Worm (Caenorhabditis elegans) whole organism, L3 larva: Measurements from ENCODE around the gene F48B9.8.

ENCODE experiments used
- ZK546.5 ChIP-seq: sonication (generic microtip); optimal IDR thresholded peaks from 2 replicates; lab custom pipeline; 2017; ENCODE audit warnings: missing biosample characterization, missing genetic modification characterization
- aly-2 ChIP-seq: fragments of 150-350 bp; optimal IDR thresholded peaks from 2 replicates; lab custom pipeline; 2014; ENCODE audit warnings: missing biosample characterization, missing genetic modification characterization
- ama-1 ChIP-seq: fragments of 150-350 bp; optimal IDR thresholded peaks from 2 replicates; lab custom pipeline; 2018
- ceh-16 ChIP-seq: sonication (generic microtip); optimal IDR thresholded peaks from 2 replicates; lab custom pipeline; 2017; ENCODE audit warnings: missing biosample characterization, missing genetic modification characterization
- ceh-28 ChIP-seq: fragments of 150-350 bp; optimal IDR thresholded peaks from 2 replicates; lab custom pipeline; 2014; ENCODE audit warnings: missing biosample characterization, missing genetic modification reagents, missing genetic modification characterization
- ceh-82 ChIP-seq: fragments of 150-350 bp; optimal IDR thresholded peaks from 2 replicates; lab custom pipeline; 2014; ENCODE audit warnings: missing biosample characterization, missing genetic modification characterization
- ceh-9 ChIP-seq: sonication (generic microtip); optimal IDR thresholded peaks from 2 replicates; lab custom pipeline; 2018; ENCODE audit warnings: missing biosample characterization, missing genetic modification characterization
- daf-12 ChIP-seq: fragments of 150-350 bp; optimal IDR thresholded peaks from 2 replicates; lab custom pipeline; 2014; ENCODE audit warnings: missing biosample characterization, missing genetic modification reagents, missing genetic modification characterization
- egl-27 ChIP-seq: sonication (generic microtip); optimal IDR thresholded peaks from 4 replicates; lab custom pipeline; 2017; ENCODE audit warnings: missing biosample characterization, missing genetic modification reagents, missing genetic modification characterization
- egl-5 ChIP-seq: fragments of 150-350 bp; optimal IDR thresholded peaks from 2 replicates; lab custom pipeline; 2017; ENCODE audit warnings: missing biosample characterization, missing genetic modification reagents, missing genetic modification characterization, inconsistent platforms
- elt-1 ChIP-seq: fragments of 150-350 bp; optimal IDR thresholded peaks from 2 replicates; lab custom pipeline; 2014; ENCODE audit warnings: missing biosample characterization, missing genetic modification characterization
- elt-2 ChIP-seq: sonication (generic microtip); optimal IDR thresholded peaks from 2 replicates; lab custom pipeline; 2016; ENCODE audit warnings: missing genetic modification reagents, mild to moderate bottlenecking, missing genetic modification characterization, missing compliant biosample characterization
- elt-3 ChIP-seq, 3 experiments: fragments of 150-350 bp in 1 of 3; sonication (generic microtip) in 2 of 3; optimal IDR thresholded peaks; 2 replicates in 2 of 3; 4 replicates in 1 of 3; lab custom pipeline; 2014 to 2017; ENCODE audit warnings: missing biosample characterization in 3 of 3, missing genetic modification characterization in 3 of 3
- eor-1 ChIP-seq, 2 experiments: fragments of 150-350 bp; optimal IDR thresholded peaks; 2 replicates each; lab custom pipeline; 2014 to 2018; ENCODE audit warnings: missing biosample characterization in 2 of 2, missing genetic modification characterization in 2 of 2
- fkh-10 ChIP-seq: sonication (generic microtip); optimal IDR thresholded peaks from 2 replicates; lab custom pipeline; 2017; ENCODE audit warnings: missing biosample characterization, missing genetic modification reagents, missing genetic modification characterization
- fkh-2 ChIP-seq: fragments of 150-350 bp; optimal IDR thresholded peaks from 2 replicates; lab custom pipeline; 2014; ENCODE audit warnings: missing biosample characterization, missing genetic modification reagents, missing genetic modification characterization
- fos-1 ChIP-seq: fragments of 150-350 bp; optimal IDR thresholded peaks from 2 replicates; lab custom pipeline; 2014; ENCODE audit warnings: missing biosample characterization, missing genetic modification characterization
- hmg-11 ChIP-seq: sonication (generic microtip); optimal IDR thresholded peaks from 2 replicates; lab custom pipeline; 2016; ENCODE audit warnings: missing genetic modification characterization, missing compliant biosample characterization
- jun-1 ChIP-seq: fragments of 150-350 bp; optimal IDR thresholded peaks from 2 replicates; lab custom pipeline; 2014; ENCODE audit warnings: missing biosample characterization, missing genetic modification reagents, missing genetic modification characterization
- lin-39 ChIP-seq: fragments of 150-350 bp; optimal IDR thresholded peaks from 2 replicates; lab custom pipeline; 2018; ENCODE audit warnings: missing biosample characterization, missing genetic modification reagents, missing genetic modification characterization
- mdl-1 ChIP-seq: fragments of 150-350 bp; optimal IDR thresholded peaks from 2 replicates; lab custom pipeline; 2014; ENCODE audit warnings: missing biosample characterization, missing genetic modification characterization
- mml-1 ChIP-seq: fragments of 150-350 bp; sonication (generic microtip); optimal IDR thresholded peaks from 3 replicates; lab custom pipeline; 2014; ENCODE audit warnings: missing biosample characterization, missing genetic modification characterization
- nfya-1 ChIP-seq: sonication (generic microtip); optimal IDR thresholded peaks from 2 replicates; lab custom pipeline; 2017; ENCODE audit warnings: missing genetic modification characterization, mild to moderate bottlenecking, missing compliant biosample characterization, antibody characterized with exemption, moderate library complexity; ENCODE audit not compliant: insufficient read depth
- nhr-11 ChIP-seq: fragments of 150-350 bp; optimal IDR thresholded peaks from 2 replicates; lab custom pipeline; 2014; ENCODE audit warnings: missing biosample characterization, missing genetic modification characterization
- nhr-23 ChIP-seq: fragments of 150-350 bp; optimal IDR thresholded peaks from 2 replicates; lab custom pipeline; 2014; ENCODE audit warnings: missing biosample characterization, missing genetic modification reagents, missing genetic modification characterization
- nhr-237 ChIP-seq: fragments of 150-350 bp; optimal IDR thresholded peaks from 2 replicates; lab custom pipeline; 2014; ENCODE audit warnings: missing biosample characterization, missing genetic modification characterization
- nhr-25 ChIP-seq: sonication (generic microtip); optimal IDR thresholded peaks from 2 replicates; lab custom pipeline; 2017; ENCODE audit warnings: missing biosample characterization, missing genetic modification characterization
- nhr-28 ChIP-seq: fragments of 150-350 bp; optimal IDR thresholded peaks from 2 replicates; lab custom pipeline; 2014; ENCODE audit warnings: missing biosample characterization, missing genetic modification characterization
- nhr-43 ChIP-seq: sonication (generic microtip); optimal IDR thresholded peaks from 2 replicates; lab custom pipeline; 2016; ENCODE audit warnings: mild to moderate bottlenecking, missing genetic modification characterization, missing compliant biosample characterization; ENCODE audit not compliant: poor library complexity, severe bottlenecking
- nhr-76 ChIP-seq: fragments of 150-350 bp; sonication (generic microtip); optimal IDR thresholded peaks from 5 replicates; lab custom pipeline; 2014; ENCODE audit warnings: missing biosample characterization, missing genetic modification characterization
- nhr-77 ChIP-seq: fragments of 150-350 bp; optimal IDR thresholded peaks from 2 replicates; lab custom pipeline; 2014; ENCODE audit warnings: missing biosample characterization, missing genetic modification characterization
- pha-4 ChIP-seq: fragments of 150-350 bp; optimal IDR thresholded peaks from 2 replicates; lab custom pipeline; 2014; ENCODE audit warnings: missing biosample characterization, missing genetic modification reagents, missing genetic modification characterization
- pqm-1 ChIP-seq: fragments of 150-350 bp; optimal IDR thresholded peaks from 2 replicates; lab custom pipeline; 2017; ENCODE audit warnings: missing biosample characterization, missing genetic modification characterization, inconsistent platforms
- sea-2 ChIP-seq: fragments of 150-350 bp; sonication (generic microtip); optimal IDR thresholded peaks from 4 replicates; lab custom pipeline; 2014; ENCODE audit warnings: missing biosample characterization, missing genetic modification reagents, missing genetic modification characterization
- skn-1 ChIP-seq: fragments of 150-350 bp; optimal IDR thresholded peaks from 2 replicates; lab custom pipeline; 2014; ENCODE audit warnings: missing biosample characterization, missing genetic modification characterization
- tbx-2 ChIP-seq: sonication (generic microtip); optimal IDR thresholded peaks from 2 replicates; lab custom pipeline; 2016; ENCODE audit warnings: mild to moderate bottlenecking, missing genetic modification characterization, missing compliant biosample characterization
- unc-39 ChIP-seq: sonication (generic microtip); optimal IDR thresholded peaks from 4 replicates; lab custom pipeline; 2017; ENCODE audit warnings: missing biosample characterization, missing genetic modification characterization
- unc-62 ChIP-seq: fragments of 150-350 bp; sonication (generic microtip); optimal IDR thresholded peaks from 4 replicates; lab custom pipeline; 2014; ENCODE audit warnings: missing biosample characterization, missing genetic modification reagents, missing genetic modification characterization
- ztf-11 ChIP-seq: fragments of 150-350 bp; optimal IDR thresholded peaks from 2 replicates; lab custom pipeline; 2014; ENCODE audit warnings: missing biosample characterization, missing genetic modification characterization
- ztf-4 ChIP-seq: fragments of 150-350 bp; optimal IDR thresholded peaks from 2 replicates; lab custom pipeline; 2014; ENCODE audit warnings: missing biosample characterization, missing genetic modification characterization

The F48B9.8 gene

ce11 chrX:2210164-2210563 lies 34.0 kb upstream of the F48B9.8 start:
- peak; percentile 9 for TF ChIP-seq nhr-23 (tag; lab: Kevin White, UChicago)
- no peak for TF ChIP-seq jun-1 (tag; lab: Kevin White, UChicago)
- no peak for TF ChIP-seq ceh-28 (tag; lab: Kevin White, UChicago)
- TF ChIP-seq, all 47 proteins: peak for 1

- TF ChIP-seq lin-39: no peak
- no peak for TF ChIP-seq sea-2 (GFP tag; lab: Kevin White, UChicago)
- peak; percentile 74 for TF ChIP-seq nhr-23 (tag; lab: Kevin White, UChicago)
- peak; percentile 51 for TF ChIP-seq nhr-25
- no peak for TF ChIP-seq nhr-11 (tag; lab: Kevin White, UChicago)
- TF ChIP-seq elt-3 (tag; optimal IDR thresholded peaks at IDR 0.05; lab: Kevin White, UChicago): peak in 1 of 3 experiments; percentile 27
Observed at ce11 chrX:2208391-2208790, 32.2 kb upstream of the F48B9.8 start.

ce11 chrX:2204963-2205362 lies 28.8 kb upstream of the F48B9.8 start, which contains the start of gene T24C12.4:
T24C12.4 (minus strand) TSS chrX:2205063.
- TF ChIP-seq ceh-28 (tag; lab: Kevin White, UChicago) (no peak), nhr-23 (tag; lab: Kevin White, UChicago) (no peak), egl-27 (tag; lab: Kevin White, UChicago) (no peak), daf-12 (no peak), eor-1 (tag; optimal IDR thresholded peaks at IDR 0.05; lab: Kevin White, UChicago) (no peak), elt-1 (tag; lab: Kevin White, UChicago) (no peak), nhr-25 (no peak), fos-1 (tag; lab: Kevin White, UChicago) (no peak)

- peak; percentile 82 for TF ChIP-seq pqm-1 (tag; lab: Kevin White, UChicago)
- TF ChIP-seq fos-1 (tag; lab: Kevin White, UChicago): no peak
- no peak for TF ChIP-seq mdl-1
- TF ChIP-seq daf-12: no peak
- no peak for TF ChIP-seq tbx-2 (tag; lab: Kevin White, UChicago)
- no peak for TF ChIP-seq egl-5
- TF ChIP-seq egl-27 (tag; lab: Kevin White, UChicago): no peak
- no peak for TF ChIP-seq nhr-76 (tag; lab: Kevin White, UChicago)
- TF ChIP-seq nhr-28 (tag; lab: Kevin White, UChicago): no peak
- peak in 1 of 3 experiments; percentile 69 for TF ChIP-seq elt-3 (tag; optimal IDR thresholded peaks at IDR 0.05; lab: Kevin White, UChicago)
- no peak for TF ChIP-seq ceh-82
- TF ChIP-seq ztf-4 (tag; lab: Kevin White, UChicago): no peak
- no peak for TF ChIP-seq sea-2 (GFP tag; lab: Kevin White, UChicago)
- no peak for TF ChIP-seq aly-2 (tag; lab: Kevin White, UChicago)
- no peak for TF ChIP-seq nhr-43 (tag; lab: Kevin White, UChicago)
- peak; percentile 43 for TF ChIP-seq elt-1 (tag; lab: Kevin White, UChicago)
- TF ChIP-seq skn-1 (tag; lab: Kevin White, UChicago): no peak
- no peak for TF ChIP-seq ceh-16 (tag; lab: Kevin White, UChicago)
- TF ChIP-seq nfya-1 (tag; lab: Kevin White, UChicago): no peak
- no peak for TF ChIP-seq unc-39 (tag; lab: Kevin White, UChicago)
- no peak for TF ChIP-seq nhr-77 (tag; lab: Kevin White, UChicago)
- TF ChIP-seq nhr-237 (tag; lab: Kevin White, UChicago): no peak
- no peak for TF ChIP-seq unc-62 (GFP tag; lab: Kevin White, UChicago)
- TF ChIP-seq fkh-2 (tag; lab: Kevin White, UChicago): no peak
- TF ChIP-seq ceh-28 (tag; lab: Kevin White, UChicago): no peak
- no peak for TF ChIP-seq ZK546.5 (tag; lab: Kevin White, UChicago)
- TF ChIP-seq ceh-9: no peak
- TF ChIP-seq elt-2: peak; percentile 92
- TF ChIP-seq eor-1 (tag; optimal IDR thresholded peaks at IDR 0.05; lab: Kevin White, UChicago): no peak
Observed at ce11 chrX:2203760-2204159, 27.5 kb upstream of the F48B9.8 start, which contains the start of gene T24C12.3. T24C12.3 (minus strand) TSS chrX:2203893.

- TF ChIP-seq nfya-1 (tag; lab: Kevin White, UChicago) (no peak), fkh-10 (GFP tag; lab: Kevin White, UChicago) (no peak), lin-39 (no peak), nhr-28 (tag; lab: Kevin White, UChicago) (no peak), fkh-2 (tag; lab: Kevin White, UChicago) (no peak), fos-1 (tag; lab: Kevin White, UChicago) (no peak), hmg-11 (tag; lab: Kevin White, UChicago) (no peak), nhr-43 (tag; lab: Kevin White, UChicago) (no peak), ztf-11 (no peak), mml-1 (tag; lab: Kevin White, UChicago) (no peak), egl-27 (tag; lab: Kevin White, UChicago) (no peak), egl-5 (no peak), ama-1 (lab: Kevin White, UChicago) (no peak), pha-4 (tag; lab: Kevin White, UChicago) (no peak), ceh-16 (tag; lab: Kevin White, UChicago) (no peak), unc-39 (tag; lab: Kevin White, UChicago) (no peak), aly-2 (tag; lab: Kevin White, UChicago) (no peak), skn-1 (tag; lab: Kevin White, UChicago) (no peak)
Observed at ce11 chrX:2199140-2199539, 22.9 kb upstream of the F48B9.8 start, which contains the start of gene T24C12.1. T24C12.1 (plus strand) TSS chrX:2199440.
